Worm (Caenorhabditis elegans): ENCODE measurements around the gene Y39A1A.2.

ce11 chrIII:10586243-10586642 is 17.1 kb downstream of the Y39A1A.2 start, which contains the start of gene Y45F3A.5:
- TF ChIP-seq B0336.3 (GFP tag; IDR thresholded peaks at IDR 0.05): no peak
- no peak for TF ChIP-seq D2030.7 (GFP tag; IDR thresholded peaks at IDR 0.05)
- no peak for TF ChIP-seq ama-1 (optimal IDR thresholded peaks at IDR 0.05)
- TF ChIP-seq ama-1 (GFP tag; optimal IDR thresholded peaks at IDR 0.05): no peak
- no peak for TF ChIP-seq F22D6.2 (tag; optimal IDR thresholded peaks at IDR 0.05)
- no peak for TF ChIP-seq unc-62 (GFP tag; optimal IDR thresholded peaks at IDR 0.05)
- no peak for TF ChIP-seq ztf-18 (tag; optimal IDR thresholded peaks at IDR 0.05)
- no peak for TF ChIP-seq dpl-1 (GFP tag; optimal IDR thresholded peaks at IDR 0.05)
- no peak for TF ChIP-seq mes-4 (tag; optimal IDR thresholded peaks at IDR 0.05)
- TF ChIP-seq gei-17 (GFP tag; optimal IDR thresholded peaks at IDR 0.05): no peak
- TF ChIP-seq ets-4 (GFP tag; optimal IDR thresholded peaks at IDR 0.05): no peak
